Worm (Caenorhabditis elegans): ENCODE measurements around the gene clec-6.

clec-6 gene

ce11 chrIII:4912317-4912716 is 25.1 kb upstream of the clec-6 start, which contains the start of the genes F26F4.9 and cee-1 (continued):
- TF ChIP-seq ceh-27 (GFP tag; optimal IDR thresholded peaks at IDR 0.05): peak; percentile 61
- no peak for TF ChIP-seq nhr-27 (tag; optimal IDR thresholded peaks at IDR 0.05)
- TF ChIP-seq unc-130 (GFP tag; optimal IDR thresholded peaks at IDR 0.05): peak; percentile 53
- peak; percentile 26; the same call in 1 of the 2 replicates for TF ChIP-seq D2030.7 (GFP tag; IDR thresholded peaks at IDR 0.05)
- no peak for TF ChIP-seq Y95B8A.8 (GFP tag; IDR thresholded peaks at IDR 0.05)
- TF ChIP-seq ztf-25 (GFP tag; IDR thresholded peaks at IDR 0.05): no peak
- TF ChIP-seq hlh-26 (GFP tag; conservative IDR thresholded peaks at IDR 0.05): no peak
- TF ChIP-seq lin-35 (GFP tag; optimal IDR thresholded peaks at IDR 0.05): peak in 1 of 3 experiments; percentile 63
- TF ChIP-seq cebp-1 (GFP tag; IDR thresholded peaks at IDR 0.05): no peak
- peak; percentile 24 for TF ChIP-seq cebp-1 (tag; optimal IDR thresholded peaks at IDR 0.05)
- TF ChIP-seq mxl-1 (tag; optimal IDR thresholded peaks at IDR 0.05): no peak
- peak; percentile 36; the same call in 1 of the 2 replicates for TF ChIP-seq madf-8 (GFP tag; conservative IDR thresholded peaks at IDR 0.05)
- TF ChIP-seq hlh-12 (tag; optimal IDR thresholded peaks at IDR 0.05): no peak

DNA sequence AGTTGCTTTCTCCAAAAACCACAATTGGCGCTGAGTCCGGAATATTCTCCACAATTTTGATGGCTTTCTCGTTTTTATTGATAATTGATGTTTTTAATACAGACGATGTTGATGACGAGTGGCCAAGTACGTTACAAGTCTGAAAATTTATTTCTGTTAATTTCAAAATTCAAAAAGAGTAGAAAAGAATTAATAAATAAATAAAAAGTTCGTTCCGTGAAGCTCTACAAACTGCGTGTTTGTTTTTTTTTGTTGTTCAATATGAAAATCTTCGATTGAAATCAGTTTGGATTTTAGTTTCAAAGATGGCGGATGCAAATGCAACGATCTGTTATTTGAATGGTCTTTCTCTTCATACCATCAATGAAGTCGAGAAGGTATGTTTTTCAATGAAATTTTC is 23.7 kb upstream of the clec-6 start, which contains the start of gene F26F4.2:
TSS of gene F26F4.2 (plus strand) at position 301 of the 400 bp plus-strand sequence.
- no peak for TF ChIP-seq F49E8.2 (tag; optimal IDR thresholded peaks at IDR 0.05; ENCODE audit: insufficient read depth)
- TF ChIP-seq sdz-38 (tag; optimal IDR thresholded peaks at IDR 0.05): no peak
- TF ChIP-seq aptf-3 (GFP tag; IDR thresholded peaks at IDR 0.05): no peak
- TF ChIP-seq F55B11.4 (tag; optimal IDR thresholded peaks at IDR 0.05; ENCODE audit: borderline replicate concordance, insufficient read depth): no peak
- no peak for TF ChIP-seq rcor-1 (GFP tag; IDR thresholded peaks at IDR 0.05)
- TF ChIP-seq ceh-100 (GFP tag; IDR thresholded peaks at IDR 0.05): no peak
- no peak for TF ChIP-seq cebp-2 (GFP tag; IDR thresholded peaks at IDR 0.05)
- no peak for TF ChIP-seq let-607 (tag; optimal IDR thresholded peaks at IDR 0.05)
- no peak for TF ChIP-seq madf-10 (tag; optimal IDR thresholded peaks at IDR 0.05)
- no peak for TF ChIP-seq K12H6.12 (tag; optimal IDR thresholded peaks at IDR 0.05)
- TF ChIP-seq F10E7.11 (tag; optimal IDR thresholded peaks at IDR 0.05): no peak
- TF ChIP-seq lir-1 (GFP tag; conservative IDR thresholded peaks at IDR 0.05): no peak
- TF ChIP-seq tbx-9 (tag; optimal IDR thresholded peaks at IDR 0.05; ENCODE audit: borderline replicate concordance): no peak
- TF ChIP-seq chd-7 (tag; optimal IDR thresholded peaks at IDR 0.05): no peak
- no peak for TF ChIP-seq die-1 (tag; optimal IDR thresholded peaks at IDR 0.05)
- TF ChIP-seq ekl-4 (GFP tag; IDR thresholded peaks at IDR 0.05): no peak
- TF ChIP-seq madf-6 (GFP tag; IDR thresholded peaks at IDR 0.05): no peak
- TF ChIP-seq mxl-1 (tag; optimal IDR thresholded peaks at IDR 0.05): no peak

DNA sequence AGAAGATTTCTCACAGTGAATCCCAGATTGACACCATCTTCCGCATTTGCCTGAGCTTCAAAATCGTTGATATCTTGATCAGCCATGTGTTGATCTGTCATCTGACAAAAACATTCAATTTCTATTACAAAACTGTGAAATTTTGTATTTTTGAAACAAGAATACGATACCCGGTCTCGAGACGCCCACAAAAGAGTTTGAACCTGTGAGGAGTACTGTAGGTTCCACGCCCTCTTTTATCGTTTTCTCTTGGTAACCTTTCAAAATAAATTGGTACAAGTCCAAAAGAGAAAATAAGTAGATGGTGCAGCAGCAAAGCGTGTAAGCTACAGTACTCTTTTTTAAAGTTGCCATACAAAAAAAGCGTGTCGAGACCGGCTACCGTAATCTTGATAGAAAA is 22.7 kb upstream of the clec-6 start, which contains the start of gene F26F4.12:
TSS of gene F26F4.12 (minus strand) at position 101 of the 400 bp plus-strand sequence.
- TF ChIP-seq hmg-1.2 (GFP tag; IDR thresholded peaks at IDR 0.05): no peak
- TF ChIP-seq madf-6 (GFP tag; IDR thresholded peaks at IDR 0.05): no peak
- TF ChIP-seq egl-18 (GFP tag; IDR thresholded peaks at IDR 0.05): no peak
- no peak for TF ChIP-seq dpff-1 (tag; optimal IDR thresholded peaks at IDR 0.05)

ce11 chrIII:4906896-4907295 is 19.7 kb upstream of the clec-6 start, which contains the start of gene rom-1:
rom-1 (plus strand) TSS chrIII:4907196.
- TF ChIP-seq let-607 (tag; optimal IDR thresholded peaks at IDR 0.05) (no peak), B0261.1 (tag; optimal IDR thresholded peaks at IDR 0.05) (no peak), F22D6.2 (tag; optimal IDR thresholded peaks at IDR 0.05) (no peak), sea-2 (GFP tag; IDR thresholded peaks at IDR 0.05) (no peak), B0336.3 (GFP tag; IDR thresholded peaks at IDR 0.05) (no peak), zim-3 (tag; optimal IDR thresholded peaks at IDR 0.05) (no peak), xnd-1 (tag; optimal IDR thresholded peaks at IDR 0.05) (no peak), pbrm-1 (GFP tag; IDR thresholded peaks at IDR 0.05) (no peak), Y56A3A.18 (GFP tag; IDR thresholded peaks at IDR 0.05) (no peak), athp-1 (tag; optimal IDR thresholded peaks at IDR 0.05) (no peak), mel-28 (tag; optimal IDR thresholded peaks at IDR 0.05; ENCODE audit: borderline replicate concordance) (no peak), F23B12.7 (tag; optimal IDR thresholded peaks at IDR 0.05; ENCODE audit: insufficient read depth) (no peak), cebp-1 (GFP tag; IDR thresholded peaks at IDR 0.05) (no peak), cebp-1 (tag; optimal IDR thresholded peaks at IDR 0.05) (no peak), unc-62 (GFP tag; optimal IDR thresholded peaks at IDR 0.05) (no peak), tbx-9 (tag; optimal IDR thresholded peaks at IDR 0.05; ENCODE audit: borderline replicate concordance) (no peak), nhr-120 (GFP tag; IDR thresholded peaks at IDR 0.05) (no peak)
